Worm (Caenorhabditis elegans) whole organism, late embryonic: ENCODE measurements around the gene C35A5.6.

Experiments used
- C08G9.2 ChIP-seq: sonication (generic microtip); optimal IDR thresholded peaks from 2 replicates; lab custom pipeline; 2016; ENCODE audit warnings: mild to moderate bottlenecking, missing genetic modification characterization, moderate library complexity, missing compliant biosample characterization
- C38D4.7 ChIP-seq: fragments of 200-800 bp; sonication (Bioruptor generic); optimal IDR thresholded peaks from 2 replicates; lab custom pipeline; 2018; ENCODE audit warnings: mild to moderate bottlenecking, missing genetic modification characterization, moderate library complexity, missing compliant biosample characterization
- ama-1 ChIP-seq: fragments of 150-350 bp; optimal IDR thresholded peaks from 2 replicates; lab custom pipeline; 2014
- ceh-18 ChIP-seq: sonication (generic microtip); optimal IDR thresholded peaks from 2 replicates; lab custom pipeline; 2016; ENCODE audit warnings: missing genetic modification characterization, missing compliant biosample characterization
- ceh-19 ChIP-seq: fragments of 200-800 bp; sonication (Bioruptor generic); optimal IDR thresholded peaks from 2 replicates; lab custom pipeline; 2018; ENCODE audit warnings: mild to moderate bottlenecking, missing genetic modification characterization, missing compliant biosample characterization
- ceh-30 ChIP-seq: fragments of 150-350 bp; optimal IDR thresholded peaks from 2 replicates; lab custom pipeline; 2014; ENCODE audit warnings: missing biosample characterization, missing genetic modification characterization
- ceh-45 ChIP-seq: fragments of 200-800 bp; sonication (Bioruptor generic); IDR thresholded peaks from 2 replicates; pipeline ENCODE4 v1.3.6; 2022; ENCODE audit warnings: missing genetic modification reagents, missing genetic modification characterization, missing compliant biosample characterization
- ceh-48 ChIP-seq: sonication (generic microtip); optimal IDR thresholded peaks from 2 replicates; lab custom pipeline; 2016; ENCODE audit warnings: missing genetic modification characterization, inconsistent platforms, missing compliant biosample characterization
- ceh-6 ChIP-seq: fragments of 200-800 bp; sonication (Bioruptor generic); optimal IDR thresholded peaks from 2 replicates; lab custom pipeline; 2018; ENCODE audit warnings: mild to moderate bottlenecking, missing genetic modification characterization, missing compliant biosample characterization
- ceh-9 ChIP-seq: sonication (generic microtip); optimal IDR thresholded peaks from 2 replicates; lab custom pipeline; 2016; ENCODE audit warnings: mild to moderate bottlenecking, missing genetic modification characterization, inconsistent platforms, missing compliant biosample characterization
- elt-2 ChIP-seq: sonication (generic microtip); optimal IDR thresholded peaks from 2 replicates; lab custom pipeline; 2016; ENCODE audit warnings: missing genetic modification reagents, missing genetic modification characterization, missing compliant biosample characterization
- elt-4 ChIP-seq: sonication (generic microtip); optimal IDR thresholded peaks from 2 replicates; lab custom pipeline; 2016; ENCODE audit warnings: missing genetic modification characterization, missing compliant biosample characterization
- ets-4 ChIP-seq: sonication (generic microtip); optimal IDR thresholded peaks from 2 replicates; lab custom pipeline; 2016; ENCODE audit warnings: missing genetic modification characterization, missing compliant biosample characterization
- eyg-1 ChIP-seq: sonication (generic microtip); optimal IDR thresholded peaks from 2 replicates; lab custom pipeline; 2016; ENCODE audit warnings: missing genotype, missing genetic modification characterization, missing compliant biosample characterization
- fax-1 ChIP-seq: sonication (generic microtip); optimal IDR thresholded peaks from 2 replicates; lab custom pipeline; 2016; ENCODE audit warnings: missing genotype, missing genetic modification characterization, missing compliant biosample characterization
- fkh-10 ChIP-seq: fragments of 150-350 bp; optimal IDR thresholded peaks from 2 replicates; lab custom pipeline; 2014; ENCODE audit warnings: missing biosample characterization, missing genetic modification reagents, missing genetic modification characterization
- fkh-6 ChIP-seq: sonication (generic microtip); optimal IDR thresholded peaks from 2 replicates; lab custom pipeline; 2016; ENCODE audit warnings: missing genetic modification characterization, missing compliant biosample characterization
- gmeb-2 ChIP-seq: sonication (generic microtip); optimal IDR thresholded peaks from 2 replicates; lab custom pipeline; 2016; ENCODE audit warnings: missing genetic modification characterization, inconsistent platforms, missing compliant biosample characterization
- hlh-15 ChIP-seq: sonication (generic microtip); optimal IDR thresholded peaks from 2 replicates; lab custom pipeline; 2016; ENCODE audit warnings: missing genetic modification characterization, missing compliant biosample characterization
- hlh-30 ChIP-seq: sonication (generic microtip); optimal IDR thresholded peaks from 2 replicates; lab custom pipeline; 2017; ENCODE audit warnings: antibody characterized with exemption, missing genetic modification characterization, missing compliant biosample characterization; ENCODE audit not compliant: insufficient read depth
- hlh-6 ChIP-seq: sonication (generic microtip); optimal IDR thresholded peaks from 2 replicates; lab custom pipeline; 2016; ENCODE audit warnings: missing genotype, missing genetic modification characterization, missing compliant biosample characterization
- hlh-8 ChIP-seq: sonication (generic microtip); optimal IDR thresholded peaks from 2 replicates; lab custom pipeline; 2016; ENCODE audit warnings: missing genotype, missing genetic modification characterization, missing compliant biosample characterization
- lin-11 ChIP-seq: fragments of 200-800 bp; sonication (Bioruptor generic); optimal IDR thresholded peaks from 2 replicates; lab custom pipeline; 2018; ENCODE audit warnings: mild to moderate bottlenecking, missing genetic modification characterization, missing compliant biosample characterization
- madf-2 ChIP-seq: sonication (generic microtip); optimal IDR thresholded peaks from 2 replicates; lab custom pipeline; 2017; ENCODE audit warnings: missing genetic modification characterization, missing compliant biosample characterization
- nfya-1 ChIP-seq: sonication (generic microtip); optimal IDR thresholded peaks from 2 replicates; lab custom pipeline; 2017; ENCODE audit warnings: missing genetic modification characterization, mild to moderate bottlenecking, missing compliant biosample characterization, antibody characterized with exemption, moderate library complexity
- npax-4 ChIP-seq: sonication (generic microtip); optimal IDR thresholded peaks from 2 replicates; lab custom pipeline; 2016; ENCODE audit warnings: missing genetic modification characterization, missing compliant biosample characterization
- pag-3 ChIP-seq: sonication (generic microtip); optimal IDR thresholded peaks from 2 replicates; lab custom pipeline; 2016; ENCODE audit warnings: missing compliant biosample characterization, missing genetic modification characterization, borderline replicate concordance
- pha-2 ChIP-seq: sonication (generic microtip); optimal IDR thresholded peaks from 2 replicates; lab custom pipeline; 2017; ENCODE audit warnings: mild to moderate bottlenecking, missing genetic modification characterization, missing compliant biosample characterization
- pha-4 ChIP-seq: fragments of 150-350 bp; optimal IDR thresholded peaks from 2 replicates; lab custom pipeline; 2018; ENCODE audit warnings: missing biosample characterization, missing genetic modification reagents, missing genetic modification characterization
- pqm-1 ChIP-seq: sonication (generic microtip); optimal IDR thresholded peaks from 2 replicates; lab custom pipeline; 2016; ENCODE audit warnings: missing genetic modification characterization, missing compliant biosample characterization
- rnt-1 ChIP-seq: sonication (generic microtip); optimal IDR thresholded peaks from 2 replicates; lab custom pipeline; 2016; ENCODE audit warnings: missing genetic modification characterization, missing compliant biosample characterization
- sox-2 ChIP-seq: fragments of 200-800 bp; sonication (Bioruptor generic); IDR thresholded peaks from 2 replicates; pipeline ENCODE4 v1.3.6; 2022; ENCODE audit warnings: missing genetic modification reagents, missing genetic modification characterization, missing compliant biosample characterization
- ttx-3 ChIP-seq: sonication (generic microtip); optimal IDR thresholded peaks from 2 replicates; lab custom pipeline; 2016; ENCODE audit warnings: missing genetic modification reagents, missing genetic modification characterization, missing compliant biosample characterization
- unc-3 ChIP-seq, 2 experiments: fragments of 200-800 bp in 1 of 2; sonication (Bioruptor generic) in 1 of 2; sonication (generic microtip) in 1 of 2; conservative IDR thresholded peaks in 1 of 2; optimal IDR thresholded peaks in 1 of 2; 2 replicates each; pipeline versions ENCODE4 v1.3.6 to Lab custom; 2016 to 2022; ENCODE audit warnings: missing compliant biosample characterization in 2 of 2, missing genetic modification characterization in 2 of 2, missing genetic modification reagents in 1 of 2
- unc-42 ChIP-seq: sonication (generic microtip); optimal IDR thresholded peaks from 2 replicates; lab custom pipeline; 2016; ENCODE audit warnings: missing genotype, missing genetic modification characterization, missing compliant biosample characterization
- unc-55 ChIP-seq: sonication (generic microtip); optimal IDR thresholded peaks from 2 replicates; lab custom pipeline; 2017; ENCODE audit warnings: missing biosample characterization, missing genetic modification reagents, missing genetic modification characterization
- unc-86 ChIP-seq: sonication (generic microtip); optimal IDR thresholded peaks from 2 replicates; lab custom pipeline; 2016; ENCODE audit warnings: missing genetic modification characterization, missing compliant biosample characterization

The C35A5.6 gene

ce11 chrV:10548981-10549380, 40.0 kb downstream of the C35A5.6 start, which contains the start of gene srd-34:
srd-34 (minus strand) TSS chrV:10549081.
- TF ChIP-seq pha-4 (tag; lab: Kevin White, UChicago) (no peak), elt-2 (tag; lab: Kevin White, UChicago) (no peak), pha-2 (tag; lab: Kevin White, UChicago) (no peak), fkh-10 (no peak), gmeb-2 (no peak), hlh-30 (tag; lab: Kevin White, UChicago) (no peak), C08G9.2 (tag; lab: Kevin White, UChicago) (no peak), lin-11 (no peak), ceh-45 (GFP tag; lab: Robert Waterston, UW) (no peak)

- no peak for TF ChIP-seq npax-4
- no peak for TF ChIP-seq ttx-3
- TF ChIP-seq unc-3 (GFP tag; conservative IDR thresholded peaks at IDR 0.05; lab: Robert Waterston, UW): no peak
- no peak for TF ChIP-seq unc-3 (tag; optimal IDR thresholded peaks at IDR 0.05; lab: Kevin White, UChicago)
- TF ChIP-seq gmeb-2: no peak
- no peak for TF ChIP-seq unc-42
- no peak for TF ChIP-seq C38D4.7 (GFP tag; lab: Kevin White, UChicago)
- no peak for TF ChIP-seq ama-1
- no peak for TF ChIP-seq rnt-1 (tag; lab: Kevin White, UChicago)
- TF ChIP-seq ceh-9 (tag; lab: Kevin White, UChicago): no peak
- no peak for TF ChIP-seq fax-1 (tag; lab: Kevin White, UChicago)
- TF ChIP-seq pqm-1 (tag; lab: Kevin White, UChicago): no peak
- TF ChIP-seq elt-2 (tag; lab: Kevin White, UChicago): no peak
- TF ChIP-seq pag-3: no peak
- TF ChIP-seq ceh-18 (tag; lab: Kevin White, UChicago): no peak
- TF ChIP-seq C08G9.2 (tag; lab: Kevin White, UChicago): no peak
- no peak for TF ChIP-seq madf-2 (tag; lab: Kevin White, UChicago)
These were observed 40.8 kb downstream of the C35A5.6 start, which contains the start of gene F32G8.2 for ce11 chrV:10549717-10550116. F32G8.2 (plus strand) TSS chrV:10550017.

- no peak for TF ChIP-seq ama-1
- no peak for TF ChIP-seq rnt-1 (tag; lab: Kevin White, UChicago)
- no peak for TF ChIP-seq ceh-48 (tag; lab: Kevin White, UChicago)
- TF ChIP-seq sox-2 (GFP tag; lab: Robert Waterston, UW): no peak
- no peak for TF ChIP-seq unc-55 (GFP tag; lab: Kevin White, UChicago)
- no peak for TF ChIP-seq ceh-30 (tag; lab: Kevin White, UChicago)
- TF ChIP-seq hlh-6 (tag; lab: Kevin White, UChicago): no peak
- no peak for TF ChIP-seq pha-4 (tag; lab: Kevin White, UChicago)
- no peak for TF ChIP-seq elt-4
- no peak for TF ChIP-seq hlh-15 (tag; lab: Kevin White, UChicago)
These were observed 46.3 kb downstream of the C35A5.6 start, which contains the start of gene F32G8.3 for ce11 chrV:10555239-10555638. F32G8.3 (minus strand) TSS chrV:10555339.

ce11 chrV:10556362-10556761, 47.4 kb downstream of the C35A5.6 start:
- no peak for TF ChIP-seq ceh-6 (GFP tag; lab: Kevin White, UChicago)
- TF ChIP-seq C38D4.7 (GFP tag; lab: Kevin White, UChicago): no peak
- TF ChIP-seq pha-4 (tag; lab: Kevin White, UChicago): no peak
- TF ChIP-seq madf-2 (tag; lab: Kevin White, UChicago): no peak
- no peak for TF ChIP-seq unc-86
- TF ChIP-seq elt-2 (tag; lab: Kevin White, UChicago): no peak

ce11 chrV:10557094-10557493, 48.2 kb downstream of the C35A5.6 start:
- TF ChIP-seq ceh-19: no peak
- no peak for TF ChIP-seq pqm-1 (tag; lab: Kevin White, UChicago)
- TF ChIP-seq hlh-8 (tag; lab: Kevin White, UChicago): no peak
- no peak for TF ChIP-seq fkh-6 (tag; lab: Kevin White, UChicago)
- TF ChIP-seq eyg-1: no peak
- TF ChIP-seq C08G9.2 (tag; lab: Kevin White, UChicago): no peak
- no peak for TF ChIP-seq ets-4 (tag; lab: Kevin White, UChicago)
- no peak for TF ChIP-seq madf-2 (tag; lab: Kevin White, UChicago)
- no peak for TF ChIP-seq nfya-1 (tag; lab: Kevin White, UChicago)
- TF ChIP-seq unc-3 (GFP tag; conservative IDR thresholded peaks at IDR 0.05; lab: Robert Waterston, UW): no peak
- no peak for TF ChIP-seq unc-3 (tag; optimal IDR thresholded peaks at IDR 0.05; lab: Kevin White, UChicago)
